Worm (Caenorhabditis elegans) whole organism, L3 larva: ENCODE measurements around the gene fbxa-64.

Source experiments
- ceh-16 ChIP-seq: sonication (generic microtip); optimal IDR thresholded peaks from 2 replicates; lab custom pipeline; 2017; ENCODE audit warnings: missing biosample characterization, missing genetic modification characterization
- ceh-82 ChIP-seq: fragments of 150-350 bp; optimal IDR thresholded peaks from 2 replicates; lab custom pipeline; 2014; ENCODE audit warnings: missing biosample characterization, missing genetic modification characterization
- ceh-9 ChIP-seq: sonication (generic microtip); optimal IDR thresholded peaks from 2 replicates; lab custom pipeline; 2018; ENCODE audit warnings: missing biosample characterization, missing genetic modification characterization
- daf-12 ChIP-seq: fragments of 150-350 bp; optimal IDR thresholded peaks from 2 replicates; lab custom pipeline; 2014; ENCODE audit warnings: missing biosample characterization, missing genetic modification reagents, missing genetic modification characterization
- egl-5 ChIP-seq: fragments of 150-350 bp; optimal IDR thresholded peaks from 2 replicates; lab custom pipeline; 2017; ENCODE audit warnings: missing biosample characterization, missing genetic modification reagents, missing genetic modification characterization, inconsistent platforms
- elt-2 ChIP-seq: sonication (generic microtip); optimal IDR thresholded peaks from 2 replicates; lab custom pipeline; 2016; ENCODE audit warnings: missing genetic modification reagents, mild to moderate bottlenecking, missing genetic modification characterization, missing compliant biosample characterization
- elt-3 ChIP-seq, 3 experiments: fragments of 150-350 bp in 1 of 3; sonication (generic microtip) in 2 of 3; optimal IDR thresholded peaks; 2 replicates in 2 of 3; 4 replicates in 1 of 3; lab custom pipeline; 2014 to 2017; ENCODE audit warnings: missing biosample characterization in 3 of 3, missing genetic modification characterization in 3 of 3
- eor-1 ChIP-seq, 2 experiments: fragments of 150-350 bp; optimal IDR thresholded peaks; 2 replicates each; lab custom pipeline; 2014 to 2018; ENCODE audit warnings: missing biosample characterization in 2 of 2, missing genetic modification characterization in 2 of 2
- fkh-10 ChIP-seq: sonication (generic microtip); optimal IDR thresholded peaks from 2 replicates; lab custom pipeline; 2017; ENCODE audit warnings: missing biosample characterization, missing genetic modification reagents, missing genetic modification characterization
- lin-15B ChIP-seq: fragments of 150-350 bp; optimal IDR thresholded peaks from 2 replicates; lab custom pipeline; 2014; ENCODE audit warnings: missing biosample characterization, missing genetic modification characterization
- lin-39 ChIP-seq: fragments of 150-350 bp; optimal IDR thresholded peaks from 2 replicates; lab custom pipeline; 2018; ENCODE audit warnings: missing biosample characterization, missing genetic modification reagents, missing genetic modification characterization
- lsy-12 ChIP-seq: sonication (generic microtip); optimal IDR thresholded peaks from 2 replicates; lab custom pipeline; 2016; ENCODE audit warnings: mild to moderate bottlenecking, missing genetic modification characterization, missing compliant biosample characterization
- nhr-12 ChIP-seq: fragments of 150-350 bp; optimal IDR thresholded peaks from 2 replicates; lab custom pipeline; 2014; ENCODE audit warnings: missing biosample characterization, missing genetic modification characterization
- nhr-237 ChIP-seq: fragments of 150-350 bp; optimal IDR thresholded peaks from 2 replicates; lab custom pipeline; 2014; ENCODE audit warnings: missing biosample characterization, missing genetic modification characterization
- nhr-28 ChIP-seq: fragments of 150-350 bp; optimal IDR thresholded peaks from 2 replicates; lab custom pipeline; 2014; ENCODE audit warnings: missing biosample characterization, missing genetic modification characterization
- nhr-43 ChIP-seq: sonication (generic microtip); optimal IDR thresholded peaks from 2 replicates; lab custom pipeline; 2016; ENCODE audit warnings: mild to moderate bottlenecking, missing genetic modification characterization, missing compliant biosample characterization; ENCODE audit not compliant: poor library complexity, severe bottlenecking
- nhr-76 ChIP-seq: fragments of 150-350 bp; sonication (generic microtip); optimal IDR thresholded peaks from 5 replicates; lab custom pipeline; 2014; ENCODE audit warnings: missing biosample characterization, missing genetic modification characterization
- nhr-77 ChIP-seq: fragments of 150-350 bp; optimal IDR thresholded peaks from 2 replicates; lab custom pipeline; 2014; ENCODE audit warnings: missing biosample characterization, missing genetic modification characterization
- pha-4 ChIP-seq: fragments of 150-350 bp; optimal IDR thresholded peaks from 2 replicates; lab custom pipeline; 2014; ENCODE audit warnings: missing biosample characterization, missing genetic modification reagents, missing genetic modification characterization
- sea-2 ChIP-seq: fragments of 150-350 bp; sonication (generic microtip); optimal IDR thresholded peaks from 4 replicates; lab custom pipeline; 2014; ENCODE audit warnings: missing biosample characterization, missing genetic modification reagents, missing genetic modification characterization
- skn-1 ChIP-seq: fragments of 150-350 bp; optimal IDR thresholded peaks from 2 replicates; lab custom pipeline; 2014; ENCODE audit warnings: missing biosample characterization, missing genetic modification characterization
- snpc-4 ChIP-seq: fragments of 150-350 bp; optimal IDR thresholded peaks from 2 replicates; lab custom pipeline; 2014; ENCODE audit warnings: missing biosample characterization, missing genetic modification characterization
- tbx-2 ChIP-seq: sonication (generic microtip); optimal IDR thresholded peaks from 2 replicates; lab custom pipeline; 2016; ENCODE audit warnings: mild to moderate bottlenecking, missing genetic modification characterization, missing compliant biosample characterization
- unc-62 ChIP-seq: fragments of 150-350 bp; sonication (generic microtip); optimal IDR thresholded peaks from 4 replicates; lab custom pipeline; 2014; ENCODE audit warnings: missing biosample characterization, missing genetic modification reagents, missing genetic modification characterization

fbxa-64 gene

DNA sequence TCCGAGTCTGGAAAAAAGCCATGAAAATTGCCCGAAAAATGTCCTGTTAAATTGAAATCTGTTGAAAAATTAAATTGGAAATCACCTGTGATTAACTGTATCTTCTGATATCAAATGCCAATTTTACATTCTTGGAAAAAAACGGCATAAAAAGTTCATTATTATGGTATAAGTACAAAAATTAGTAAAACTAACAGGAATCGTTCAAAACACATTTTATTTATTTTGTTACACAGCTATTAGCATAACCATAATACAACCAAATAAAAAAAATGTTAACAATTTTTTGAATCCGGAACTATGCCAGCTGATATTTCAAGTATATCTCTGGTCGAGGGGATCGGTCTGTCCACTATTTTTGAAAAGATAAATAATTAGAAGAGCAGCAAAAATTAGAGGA is 47.4 kb downstream of the fbxa-64 start, which contains the start of gene K08D9.10:
Gene K08D9.10, plus strand, starts transcription at position 301 of the 400 bp plus-strand sequence.
- TF ChIP-seq elt-2, result no peak
- TF ChIP-seq sea-2 (GFP tag; lab: Kevin White, UChicago), result no peak
- TF ChIP-seq, all 47 proteins: peak for 0

DNA sequence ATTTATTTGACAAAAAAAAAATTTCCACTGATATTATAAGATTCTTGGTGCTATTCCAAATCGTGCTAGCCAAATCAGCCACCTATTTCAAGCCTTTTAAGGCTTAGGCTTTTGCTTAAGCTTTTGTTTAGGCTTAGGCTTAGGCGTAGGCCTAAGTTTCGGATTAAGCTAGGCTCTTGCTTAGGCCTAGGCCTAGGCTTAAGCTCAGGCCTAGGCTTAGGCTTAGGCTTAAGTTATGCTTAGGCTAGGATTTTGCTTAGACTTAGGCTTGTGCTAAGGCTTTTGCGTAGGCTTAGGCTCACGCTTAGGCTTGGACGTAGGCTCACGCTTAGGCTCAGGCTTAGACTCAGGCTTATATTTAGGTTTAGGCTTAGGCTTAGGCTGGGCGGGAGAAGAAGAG is 47.8 kb downstream of the fbxa-64 start:
- TF ChIP-seq pha-4 (tag; lab: Kevin White, UChicago), result no peak
- TF ChIP-seq nhr-12 (tag; lab: Kevin White, UChicago), result no peak
- TF ChIP-seq fkh-10 (GFP tag; lab: Kevin White, UChicago), result no peak
- no peak for TF ChIP-seq snpc-4
- TF ChIP-seq ceh-9, result no peak
- no peak for TF ChIP-seq eor-1 (tag; optimal IDR thresholded peaks at IDR 0.05; lab: Kevin White, UChicago)
- TF ChIP-seq nhr-43, result no peak
- TF ChIP-seq nhr-76 (tag; lab: Kevin White, UChicago), result no peak
- no peak for TF ChIP-seq lin-15B
- no peak for TF ChIP-seq lsy-12 (tag; lab: Kevin White, UChicago)
- no peak for TF ChIP-seq tbx-2 (tag; lab: Kevin White, UChicago)
- no peak for TF ChIP-seq ceh-16 (tag; lab: Kevin White, UChicago)
- TF ChIP-seq daf-12 (tag; lab: Kevin White, UChicago), result no peak
- no peak for TF ChIP-seq nhr-77 (tag; lab: Kevin White, UChicago)
- no peak for TF ChIP-seq ceh-82 (tag; lab: Kevin White, UChicago)

DNA sequence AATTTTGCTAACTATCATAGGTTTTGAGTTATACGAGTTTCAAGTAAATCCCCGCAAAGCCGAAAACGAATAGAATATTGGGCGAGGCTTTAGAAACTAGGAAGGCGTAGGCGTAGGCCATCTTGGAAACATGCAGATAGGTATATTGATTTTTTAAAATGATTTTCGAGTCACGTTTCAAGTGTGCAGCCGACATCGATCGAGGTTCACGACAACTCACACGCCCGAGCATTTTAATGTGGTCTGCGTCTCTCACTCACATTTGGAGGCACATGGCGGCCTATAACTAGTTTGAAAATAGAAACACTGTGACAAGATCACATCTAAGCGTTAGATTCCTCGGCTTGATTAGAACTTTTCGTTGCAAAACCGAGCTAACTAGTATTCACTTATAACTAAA is 50.6 kb downstream of the fbxa-64 start, which contains the start of gene K08D9.2:
Gene K08D9.2, plus strand, starts transcription at position 301 of the 400 bp plus-strand sequence.
- TF ChIP-seq skn-1 (tag; lab: Kevin White, UChicago), result no peak
- no peak for TF ChIP-seq nhr-76 (tag; lab: Kevin White, UChicago)
- no peak for TF ChIP-seq unc-62 (GFP tag; lab: Kevin White, UChicago)
- TF ChIP-seq lin-39 (tag; lab: Kevin White, UChicago), result no peak
- no peak for TF ChIP-seq eor-1 (tag; optimal IDR thresholded peaks at IDR 0.05; lab: Kevin White, UChicago)
- no peak for TF ChIP-seq nhr-28 (tag; lab: Kevin White, UChicago)
- TF ChIP-seq egl-5 (tag; lab: Kevin White, UChicago), result no peak
- TF ChIP-seq nhr-237 (tag; lab: Kevin White, UChicago), result no peak
- TF ChIP-seq elt-3 (tag; optimal IDR thresholded peaks at IDR 0.05; lab: Kevin White, UChicago), result no peak
